Worm (Caenorhabditis elegans) whole organism, mixed stage, embryonic: ENCODE data around the gene Y113G7A.22.

Source experiments
- M03D4.4 ChIP-seq: sonication (generic microtip); optimal IDR thresholded peaks from 2 replicates; lab custom pipeline; 2017; ENCODE audit warnings: mild to moderate bottlenecking, missing genetic modification characterization, missing compliant biosample characterization
- ceh-39 ChIP-seq: fragments of 150-350 bp; optimal IDR thresholded peaks from 2 replicates; lab custom pipeline; 2014; ENCODE audit warnings: missing biosample characterization, missing genetic modification characterization
- ceh-43 ChIP-seq: fragments of 200-800 bp; sonication (Bioruptor generic); optimal IDR thresholded peaks from 2 replicates; lab custom pipeline; 2018; ENCODE audit warnings: mild to moderate bottlenecking, missing genetic modification characterization, moderate library complexity, missing compliant biosample characterization
- ceh-83 ChIP-seq: fragments of 200-800 bp; sonication (Bioruptor generic); optimal IDR thresholded peaks from 2 replicates; lab custom pipeline; 2018; ENCODE audit warnings: mild to moderate bottlenecking, missing genetic modification characterization, missing compliant biosample characterization
- ces-1 ChIP-seq: fragments of 150-350 bp; optimal IDR thresholded peaks from 2 replicates; lab custom pipeline; 2014; ENCODE audit warnings: missing biosample characterization, missing genetic modification reagents, missing genetic modification characterization
- drap-1 ChIP-seq: fragments of 200-800 bp; sonication (Bioruptor generic); optimal IDR thresholded peaks from 3 replicates; lab custom pipeline; 2018; ENCODE audit warnings: mild to moderate bottlenecking, missing genetic modification characterization, missing compliant biosample characterization
- elt-1 ChIP-seq: sonication (generic microtip); optimal IDR thresholded peaks from 2 replicates; lab custom pipeline; 2017; ENCODE audit warnings: missing genetic modification characterization, mild to moderate bottlenecking, missing compliant biosample characterization, antibody characterized with exemption, moderate library complexity, borderline replicate concordance; ENCODE audit not compliant: insufficient read depth
- elt-3 ChIP-seq: fragments of 150-350 bp; optimal IDR thresholded peaks from 2 replicates; lab custom pipeline; 2014; ENCODE audit warnings: missing biosample characterization, missing genetic modification characterization
- flh-1 ChIP-seq: fragments of 200-800 bp; sonication (Bioruptor generic); optimal IDR thresholded peaks from 2 replicates; lab custom pipeline; 2018; ENCODE audit warnings: mild to moderate bottlenecking, missing genetic modification characterization, moderate library complexity, missing compliant biosample characterization
- hlh-1 ChIP-seq: fragments of 150-350 bp; optimal IDR thresholded peaks from 2 replicates; lab custom pipeline; 2014; ENCODE audit warnings: missing biosample characterization, missing genetic modification reagents, missing genetic modification characterization
- lin-13 ChIP-seq: fragments of 150-350 bp; optimal IDR thresholded peaks from 2 replicates; lab custom pipeline; 2014; ENCODE audit warnings: missing biosample characterization, missing genetic modification characterization
- lin-32 ChIP-seq: fragments of 200-800 bp; sonication (Bioruptor generic); optimal IDR thresholded peaks from 2 replicates; lab custom pipeline; 2018; ENCODE audit warnings: mild to moderate bottlenecking, missing genetic modification characterization, missing compliant biosample characterization
- lsy-2 ChIP-seq: fragments of 150-350 bp; optimal IDR thresholded peaks from 2 replicates; lab custom pipeline; 2014; ENCODE audit warnings: missing biosample characterization, missing genetic modification characterization
- mab-5 ChIP-seq: fragments of 150-350 bp; optimal IDR thresholded peaks from 2 replicates; lab custom pipeline; 2014; ENCODE audit warnings: missing biosample characterization, missing genetic modification characterization
- mls-2 ChIP-seq: sonication (generic microtip); optimal IDR thresholded peaks from 2 replicates; lab custom pipeline; 2016; ENCODE audit warnings: mild to moderate bottlenecking, missing genetic modification characterization, moderate library complexity, missing compliant biosample characterization
- nhr-12 ChIP-seq: fragments of 150-350 bp; optimal IDR thresholded peaks from 2 replicates; lab custom pipeline; 2014; ENCODE audit warnings: missing biosample characterization, missing genetic modification characterization
- nhr-2 ChIP-seq: fragments of 150-350 bp; optimal IDR thresholded peaks from 2 replicates; lab custom pipeline; 2014; ENCODE audit warnings: missing biosample characterization, missing genetic modification characterization
- nhr-237 ChIP-seq: fragments of 150-350 bp; optimal IDR thresholded peaks from 2 replicates; lab custom pipeline; 2014; ENCODE audit warnings: missing biosample characterization, missing genetic modification characterization
- nhr-28 ChIP-seq: fragments of 150-350 bp; optimal IDR thresholded peaks from 2 replicates; lab custom pipeline; 2014; ENCODE audit warnings: missing biosample characterization, missing genetic modification characterization
- pha-4 ChIP-seq: fragments of 150-350 bp; optimal IDR thresholded peaks from 2 replicates; lab custom pipeline; 2018; ENCODE audit warnings: missing biosample characterization, missing genetic modification reagents, missing genetic modification characterization
- sem-2 ChIP-seq: fragments of 200-800 bp; sonication (Bioruptor generic); optimal IDR thresholded peaks from 2 replicates; lab custom pipeline; 2018; ENCODE audit warnings: mild to moderate bottlenecking, missing genetic modification characterization, missing compliant biosample characterization
- snpc-4 ChIP-seq: fragments of 150-350 bp; optimal IDR thresholded peaks from 2 replicates; lab custom pipeline; 2014; ENCODE audit warnings: missing biosample characterization, missing genetic modification characterization
- sptf-1 ChIP-seq: sonication (generic microtip); optimal IDR thresholded peaks from 2 replicates; lab custom pipeline; 2017; ENCODE audit warnings: mild to moderate bottlenecking, missing genetic modification characterization, moderate library complexity, missing compliant biosample characterization
- tbx-8 ChIP-seq: fragments of 200-800 bp; sonication (Bioruptor generic); optimal IDR thresholded peaks from 2 replicates; lab custom pipeline; 2018; ENCODE audit warnings: mild to moderate bottlenecking, missing genetic modification characterization, moderate library complexity, missing compliant biosample characterization
- unc-120 ChIP-seq: sonication (generic microtip); optimal IDR thresholded peaks from 2 replicates; lab custom pipeline; 2017; ENCODE audit warnings: missing genetic modification characterization, missing compliant biosample characterization; ENCODE audit not compliant: poor library complexity, severe bottlenecking
- unc-39 ChIP-seq: fragments of 150-350 bp; optimal IDR thresholded peaks from 2 replicates; lab custom pipeline; 2014; ENCODE audit warnings: missing biosample characterization, missing genetic modification characterization
- unc-62 ChIP-seq: fragments of 150-350 bp; optimal IDR thresholded peaks from 2 replicates; lab custom pipeline; 2014; ENCODE audit warnings: missing biosample characterization, missing genetic modification reagents, missing genetic modification characterization
- ztf-11 ChIP-seq: fragments of 150-350 bp; optimal IDR thresholded peaks from 2 replicates; lab custom pipeline; 2014; ENCODE audit warnings: missing biosample characterization, missing genetic modification characterization

Gene Y113G7A.22

ce11 chrV:20120623-20121165, 14.5 kb downstream of the Y113G7A.22 start, which contains the start of gene ncx-1:
Gene ncx-1, minus strand, starts transcription at chrV:20120673.
- TF ChIP-seq ceh-83 (GFP tag; lab: Kevin White, UChicago) (no peak), nhr-12 (tag; lab: Kevin White, UChicago) (no peak), mls-2 (tag; lab: Kevin White, UChicago) (no peak)

ce11 chrV:20119770-20120169, 15.4 kb downstream of the Y113G7A.22 start:
- no peak for TF ChIP-seq drap-1 (GFP tag; lab: Kevin White, UChicago)
- TF ChIP-seq unc-62, result no peak
- TF ChIP-seq elt-3 (tag; lab: Kevin White, UChicago), result no peak
- no peak for TF ChIP-seq mab-5 (tag; lab: Kevin White, UChicago)
- TF ChIP-seq snpc-4 (tag; lab: Kevin White, UChicago), result no peak

- TF ChIP-seq pha-4 (tag; lab: Kevin White, UChicago) (no peak), unc-62 (no peak), snpc-4 (tag; lab: Kevin White, UChicago) (no peak), drap-1 (GFP tag; lab: Kevin White, UChicago) (no peak), unc-39 (tag; lab: Kevin White, UChicago) (no peak), elt-1 (no peak), tbx-8 (GFP tag; lab: Kevin White, UChicago) (no peak), M03D4.4 (tag; lab: Kevin White, UChicago) (no peak), lin-32 (GFP tag; lab: Kevin White, UChicago) (no peak), unc-120 (tag; lab: Kevin White, UChicago) (no peak), ceh-83 (GFP tag; lab: Kevin White, UChicago) (no peak), ztf-11 (no peak), mab-5 (tag; lab: Kevin White, UChicago) (no peak), ceh-43 (no peak), lsy-2 (no peak)
These were observed 29.8 kb downstream of the Y113G7A.22 start for ce11 chrV:20105210-20105793.

ce11 chrV:20104417-20104816, 30.7 kb downstream of the Y113G7A.22 start:
- TF ChIP-seq elt-1 (no peak), sem-2 (GFP tag; lab: Kevin White, UChicago) (no peak), nhr-12 (tag; lab: Kevin White, UChicago) (no peak), ceh-39 (no peak), drap-1 (GFP tag; lab: Kevin White, UChicago) (no peak), pha-4 (tag; lab: Kevin White, UChicago) (no peak), ztf-11 (no peak), unc-120 (tag; lab: Kevin White, UChicago) (no peak), mab-5 (tag; lab: Kevin White, UChicago) (no peak), sptf-1 (tag; lab: Kevin White, UChicago) (no peak)

ce11 chrV:20097164-20097563, 38.0 kb downstream of the Y113G7A.22 start:
- no peak for TF ChIP-seq elt-3 (tag; lab: Kevin White, UChicago)
- no peak for TF ChIP-seq ceh-39
- no peak for TF ChIP-seq nhr-2
- no peak for TF ChIP-seq tbx-8 (GFP tag; lab: Kevin White, UChicago)
- TF ChIP-seq nhr-237 (tag; lab: Kevin White, UChicago), result no peak
- TF ChIP-seq nhr-12 (tag; lab: Kevin White, UChicago), result no peak
- no peak for TF ChIP-seq pha-4 (tag; lab: Kevin White, UChicago)
- no peak for TF ChIP-seq ztf-11
- no peak for TF ChIP-seq drap-1 (GFP tag; lab: Kevin White, UChicago)
- no peak for TF ChIP-seq snpc-4 (tag; lab: Kevin White, UChicago)
- no peak for TF ChIP-seq nhr-28 (tag; lab: Kevin White, UChicago)

- no peak for TF ChIP-seq M03D4.4 (tag; lab: Kevin White, UChicago)
- TF ChIP-seq hlh-1 (tag; lab: Kevin White, UChicago), result no peak
- TF ChIP-seq lsy-2, result no peak
- TF ChIP-seq ces-1 (GFP tag; lab: Kevin White, UChicago), result no peak
- TF ChIP-seq unc-39 (tag; lab: Kevin White, UChicago), result no peak
- no peak for TF ChIP-seq flh-1 (GFP tag; lab: Kevin White, UChicago)
- TF ChIP-seq lin-13 (tag; lab: Kevin White, UChicago), result no peak
- no peak for TF ChIP-seq unc-120 (tag; lab: Kevin White, UChicago)
- no peak for TF ChIP-seq elt-1
These were observed 40.2 kb downstream of the Y113G7A.22 start, which contains the start of gene nlp-69 for ce11 chrV:20094908-20095307. Gene nlp-69, minus strand, starts transcription at chrV:20095008.
